Fruit fly (Drosophila melanogaster) whole organism, pupa: ENCODE measurements around the gene UQCR-Q.

Experiments
- CG10348 ChIP-seq: fragments of 200-800 bp; sonication (Bioruptor generic); IDR thresholded peaks from 2 replicates; pipeline ENCODE4 v1.3.6; 2022; ENCODE audit warnings: missing biosample characterization, missing genetic modification characterization
- CG12605 ChIP-seq: fragments of 200-800 bp; sonication (Bioruptor generic); IDR thresholded peaks from 2 replicates; pipeline ENCODE4 v1.3.6; 2022; ENCODE audit warnings: missing biosample characterization, missing genetic modification characterization
- CG13204 ChIP-seq: fragments of 200-800 bp; sonication (Bioruptor generic); optimal IDR thresholded peaks from 2 replicates; lab custom pipeline; 2018; ENCODE audit warnings: missing biosample characterization, mild to moderate bottlenecking, missing genetic modification characterization, moderate library complexity
- CG14655 ChIP-seq: fragments of 200-800 bp; sonication (Bioruptor generic); optimal IDR thresholded peaks from 3 replicates; lab custom pipeline; 2017; ENCODE audit warnings: mild to moderate bottlenecking, missing biosample characterization, missing genetic modification reagents, missing genetic modification characterization
- CG15710 ChIP-seq: fragments of 200-800 bp; sonication (Bioruptor generic); optimal IDR thresholded peaks from 2 replicates; lab custom pipeline; 2018; ENCODE audit warnings: missing biosample characterization, mild to moderate bottlenecking, missing genetic modification characterization, moderate library complexity
- CG17806 ChIP-seq: fragments of 200-800 bp; sonication (Bioruptor generic); optimal IDR thresholded peaks from 2 replicates; lab custom pipeline; 2018; ENCODE audit warnings: missing biosample characterization, mild to moderate bottlenecking, missing genetic modification characterization, moderate library complexity
- CG32121 ChIP-seq: fragments of 200-800 bp; sonication (Bioruptor generic); IDR thresholded peaks from 2 replicates; pipeline ENCODE4 v1.3.6; 2022; ENCODE audit warnings: missing biosample characterization, missing genetic modification characterization
- CG34367 ChIP-seq: fragments of 200-800 bp; sonication (Bioruptor generic); optimal IDR thresholded peaks from 2 replicates; lab custom pipeline; 2018; ENCODE audit warnings: missing biosample characterization, mild to moderate bottlenecking, missing genetic modification characterization
- CG4496 ChIP-seq: fragments of 200-800 bp; sonication (Bioruptor generic); IDR thresholded peaks from 3 replicates; pipeline ENCODE4 v1.3.6; 2022; ENCODE audit warnings: missing biosample characterization, missing genetic modification characterization
- CG8159 ChIP-seq: fragments of 200-800 bp; sonication (Bioruptor generic); optimal IDR thresholded peaks from 3 replicates; lab custom pipeline; 2018; ENCODE audit warnings: missing biosample characterization, mild to moderate bottlenecking, missing genetic modification characterization, moderate library complexity
- CG8301 ChIP-seq: fragments of 200-800 bp; sonication (Bioruptor generic); optimal IDR thresholded peaks from 2 replicates; lab custom pipeline; 2018; ENCODE audit warnings: missing biosample characterization, mild to moderate bottlenecking, missing genetic modification characterization
- CG9948 ChIP-seq: fragments of 200-800 bp; sonication (Bioruptor generic); optimal IDR thresholded peaks from 2 replicates; lab custom pipeline; 2018; ENCODE audit warnings: missing biosample characterization, mild to moderate bottlenecking, missing genetic modification characterization, moderate library complexity
- D1 ChIP-seq: fragments of 200-800 bp; sonication (Bioruptor generic); optimal IDR thresholded peaks from 2 replicates; lab custom pipeline; 2018; ENCODE audit warnings: missing biosample characterization, mild to moderate bottlenecking, missing genetic modification characterization, moderate library complexity
- EcR ChIP-seq: fragments of 200-800 bp; sonication (Bioruptor generic); optimal IDR thresholded peaks from 3 replicates; lab custom pipeline; 2019; ENCODE audit warnings: missing biosample characterization, missing genetic modification characterization, mild to moderate bottlenecking, moderate library complexity, missing genetic modification reagents
- Ets98B ChIP-seq: fragments of 200-800 bp; sonication (Bioruptor generic); IDR thresholded peaks from 2 replicates; pipeline ENCODE4 v1.3.6; 2022; ENCODE audit warnings: missing biosample characterization, missing genetic modification characterization
- Pif1A ChIP-seq: fragments of 200-800 bp; sonication (Bioruptor generic); optimal IDR thresholded peaks from 3 replicates; lab custom pipeline; 2016; ENCODE audit warnings: missing biosample characterization, missing genetic modification characterization
- Pif1B ChIP-seq: fragments of 200-800 bp; sonication (Bioruptor generic); optimal IDR thresholded peaks from 3 replicates; lab custom pipeline; 2016; ENCODE audit warnings: missing biosample characterization, missing genetic modification characterization
- Snoo ChIP-seq: fragments of 200-800 bp; sonication (Bioruptor generic); optimal IDR thresholded peaks from 3 replicates; lab custom pipeline; 2017; ENCODE audit warnings: missing biosample characterization, mild to moderate bottlenecking, missing genetic modification characterization, inconsistent platforms
- fd96Ca ChIP-seq: fragments of 200-800 bp; sonication (Bioruptor generic); IDR thresholded peaks from 3 replicates; pipeline ENCODE4 v1.3.6; 2022; ENCODE audit warnings: missing biosample characterization, missing genetic modification characterization
- gl ChIP-seq: fragments of 200-800 bp; sonication (Bioruptor generic); optimal IDR thresholded peaks from 2 replicates; lab custom pipeline; 2018; ENCODE audit warnings: missing biosample characterization, mild to moderate bottlenecking, missing genetic modification characterization
- rn ChIP-seq: fragments of 200-800 bp; sonication (Bioruptor generic); IDR thresholded peaks from 2 replicates; pipeline ENCODE4 v1.3.6; 2022; ENCODE audit warnings: missing biosample characterization, missing genetic modification characterization

Gene UQCR-Q

DNA sequence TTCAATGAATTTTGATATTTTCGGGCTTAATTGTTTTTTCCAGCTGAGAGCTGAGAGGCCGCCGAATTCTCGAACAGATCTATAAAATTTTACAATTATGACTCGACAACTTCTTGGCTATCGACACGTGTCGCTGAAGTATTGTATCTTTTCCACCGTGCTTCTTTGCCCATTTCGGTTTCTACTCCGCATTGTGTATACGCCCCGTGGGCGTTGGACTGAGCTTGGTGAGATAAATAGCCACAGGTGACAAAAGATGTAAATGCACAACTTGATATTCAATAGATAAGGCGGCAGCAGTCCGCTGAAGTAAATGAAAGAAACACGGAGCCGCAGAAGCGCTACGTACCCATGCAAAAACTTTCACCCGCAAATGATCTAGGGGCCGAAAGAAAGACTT lies 18.7 kb downstream of the UQCR-Q start:
- no peak for TF ChIP-seq Snoo (tag; lab: Kevin White, UChicago)
- no peak for TF ChIP-seq CG14655
- TF ChIP-seq CG4496: 0 out of 3 replicates have a peak, but pooled peaks have one; percentile 9

DNA sequence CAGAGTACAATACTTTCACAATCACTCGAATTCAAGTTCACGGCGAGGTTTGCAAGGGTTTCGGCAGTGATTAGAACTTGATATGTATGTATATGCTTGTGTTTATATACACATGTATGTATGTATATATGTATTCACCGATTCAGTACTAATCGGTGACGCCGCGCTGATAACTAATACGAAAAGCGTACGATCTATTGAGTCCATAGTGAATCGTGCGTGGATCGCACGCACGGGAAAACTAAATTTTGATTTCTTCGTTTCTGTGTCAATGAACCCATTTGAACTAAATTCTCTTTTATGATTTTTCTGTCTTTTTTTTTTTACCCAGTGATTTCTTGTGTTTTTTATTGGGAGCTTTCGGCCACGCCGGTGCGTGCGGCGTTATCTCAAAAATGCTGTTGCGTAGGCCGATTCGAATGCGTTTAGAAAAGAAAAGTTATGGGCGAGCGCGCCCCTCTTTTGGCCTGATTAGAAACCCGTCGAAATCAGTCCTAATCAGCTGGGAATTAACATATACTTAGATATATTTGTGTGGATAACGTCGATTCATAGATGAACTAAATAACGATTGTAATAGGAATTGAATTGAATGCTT lies 19.3 kb downstream of the UQCR-Q start:
- TF ChIP-seq CG13204 (GFP tag; lab: Kevin White, UChicago) (no peak), Snoo (tag; lab: Kevin White, UChicago) (no peak), CG32121 (GFP tag; lab: Robert Waterston, UW) (no peak), rn (GFP tag; lab: Robert Waterston, UW) (no peak), CG4496 (no peak), Pif1A (GFP tag; lab: Kevin White, UChicago) (no peak), CG8301 (tag; lab: Kevin White, UChicago) (no peak), EcR (GFP tag; lab: Kevin White, UChicago) (no peak), Pif1B (no peak), D1 (no peak), Ets98B (GFP tag; lab: Robert Waterston, UW) (no peak), CG9948 (tag; lab: Kevin White, UChicago) (no peak), CG15710 (tag; lab: Kevin White, UChicago) (no peak), CG10348 (GFP tag; lab: Robert Waterston, UW) (no peak), gl (tag; lab: Kevin White, UChicago) (no peak), fd96Ca (GFP tag; lab: Robert Waterston, UW) (no peak), CG14655 (no peak), CG17806 (tag; lab: Kevin White, UChicago) (no peak), CG34367 (tag; lab: Kevin White, UChicago) (no peak), CG8159 (no peak)

DNA sequence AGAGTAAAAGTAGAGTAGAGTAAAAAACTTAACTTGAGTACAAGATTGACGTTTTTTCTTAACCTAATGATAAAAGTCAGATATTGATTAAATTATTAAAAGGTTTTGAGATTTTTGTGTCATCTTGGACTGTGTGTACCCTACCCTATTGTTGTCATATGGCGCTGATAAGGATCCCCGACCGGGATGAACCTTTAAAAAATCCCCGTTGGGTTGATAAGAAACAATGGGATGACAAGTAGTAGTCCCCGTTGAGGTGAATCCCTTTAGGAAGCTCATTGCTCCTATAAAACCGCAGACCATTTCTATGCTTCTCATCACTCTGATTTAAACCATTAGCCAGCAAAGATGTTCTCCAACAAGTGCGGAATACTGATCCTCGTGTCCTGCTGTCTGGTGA lies 20.0 kb downstream of the UQCR-Q start, which contains the start of gene edin:
TSS of gene edin (plus strand) at position 340 of the 400 bp plus-strand sequence.
- TF ChIP-seq Pif1B (no peak), CG17806 (tag; lab: Kevin White, UChicago) (no peak), EcR (GFP tag; lab: Kevin White, UChicago) (no peak), rn (GFP tag; lab: Robert Waterston, UW) (no peak), CG14655 (no peak), CG32121 (GFP tag; lab: Robert Waterston, UW) (no peak), CG12605 (no peak), CG8301 (tag; lab: Kevin White, UChicago) (no peak), Snoo (tag; lab: Kevin White, UChicago) (no peak), CG13204 (GFP tag; lab: Kevin White, UChicago) (no peak), CG8159 (no peak), CG9948 (tag; lab: Kevin White, UChicago) (no peak)

DNA sequence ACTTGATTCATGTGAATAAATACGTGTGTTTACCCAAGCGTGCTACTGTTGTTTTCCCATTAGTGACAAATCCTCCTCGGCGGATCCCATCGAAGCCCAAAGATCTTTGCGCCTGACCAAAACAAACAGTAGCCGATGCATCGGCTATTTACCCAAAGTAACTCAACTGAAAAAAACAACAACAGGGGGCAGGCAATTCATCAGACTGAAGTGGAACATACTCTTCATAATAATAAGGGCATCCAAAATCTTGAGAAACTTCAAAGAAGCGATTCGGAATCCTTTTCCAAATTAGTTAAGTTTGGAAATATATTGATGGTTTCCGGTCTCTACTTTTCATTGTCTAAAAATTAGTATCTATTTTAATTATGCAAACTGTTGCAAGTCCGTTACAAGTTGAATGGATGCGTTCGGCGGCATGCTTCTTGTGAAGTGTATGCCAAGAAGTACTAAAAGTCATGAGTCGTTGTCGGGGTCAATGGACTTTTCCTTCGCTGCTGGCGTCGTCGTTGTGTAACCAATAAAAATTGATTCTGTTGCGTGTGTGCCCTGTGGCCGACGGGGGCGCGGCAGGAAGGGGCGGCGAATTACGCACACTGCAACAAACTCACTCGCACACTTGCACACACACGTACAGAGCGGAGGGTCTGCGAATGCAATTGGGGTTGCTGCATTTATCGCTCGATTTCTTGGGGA lies 20.9 kb downstream of the UQCR-Q start:
- peak; percentile 60 for TF ChIP-seq CG9948 (tag; lab: Kevin White, UChicago)
- no peak for TF ChIP-seq CG12605
- peak; percentile 21; the same call in 1 of the 2 replicates for TF ChIP-seq Ets98B (GFP tag; lab: Robert Waterston, UW)
- TF ChIP-seq CG17806 (tag; lab: Kevin White, UChicago): peak; percentile 64
- peak; percentile 45 for TF ChIP-seq CG8301 (tag; lab: Kevin White, UChicago)
- TF ChIP-seq Pif1A (GFP tag; lab: Kevin White, UChicago): peak; percentile 67
- TF ChIP-seq CG32121 (GFP tag; lab: Robert Waterston, UW): 0 out of 2 replicates have a peak, but pooled peaks have one; percentile 27
- TF ChIP-seq EcR (GFP tag; lab: Kevin White, UChicago): peak; percentile 98
- no peak for TF ChIP-seq D1
- peak; percentile 61; the same call in 2 of the 3 replicates for TF ChIP-seq CG4496
- TF ChIP-seq CG15710 (tag; lab: Kevin White, UChicago): peak; percentile 73
- TF ChIP-seq Pif1B: peak; percentile 40
- TF ChIP-seq rn (GFP tag; lab: Robert Waterston, UW): no peak
- TF ChIP-seq CG8159: peak; percentile 78
- TF ChIP-seq Snoo (tag; lab: Kevin White, UChicago): peak; percentile 68
- TF ChIP-seq CG10348 (GFP tag; lab: Robert Waterston, UW): no peak
- TF ChIP-seq CG13204 (GFP tag; lab: Kevin White, UChicago): peak; percentile 58
- peak; percentile 58 for TF ChIP-seq CG14655
- peak; percentile 51 for TF ChIP-seq CG34367 (tag; lab: Kevin White, UChicago)
- peak; percentile 13 for TF ChIP-seq gl (tag; lab: Kevin White, UChicago)
- TF ChIP-seq fd96Ca (GFP tag; lab: Robert Waterston, UW): 0 out of 3 replicates have a peak, but pooled peaks have one; percentile 5

DNA sequence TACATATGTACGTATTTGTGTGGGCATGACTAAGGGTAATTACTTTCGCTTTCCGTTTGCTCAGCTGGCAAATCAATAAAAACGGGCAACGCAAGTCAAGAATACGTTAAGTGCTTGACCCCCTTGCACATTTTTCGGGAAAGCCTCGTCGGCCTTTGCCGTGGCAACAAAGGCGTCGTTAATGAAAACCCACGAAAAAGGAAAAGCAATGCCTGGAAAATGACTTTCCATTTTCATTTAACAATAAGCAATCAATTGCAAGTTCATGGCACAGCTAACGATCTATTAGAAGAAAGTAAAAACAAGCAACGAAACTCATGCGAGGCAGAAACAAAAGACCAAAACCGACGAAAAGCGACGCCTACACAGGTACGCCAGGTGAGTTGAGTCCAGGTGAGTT lies 21.5 kb downstream of the UQCR-Q start:
- TF ChIP-seq Pif1A (GFP tag; lab: Kevin White, UChicago): no peak
- no peak for TF ChIP-seq Snoo (tag; lab: Kevin White, UChicago)
- TF ChIP-seq CG17806 (tag; lab: Kevin White, UChicago): no peak
- no peak for TF ChIP-seq fd96Ca (GFP tag; lab: Robert Waterston, UW)
- TF ChIP-seq CG9948 (tag; lab: Kevin White, UChicago): no peak
- TF ChIP-seq gl (tag; lab: Kevin White, UChicago): no peak
- no peak for TF ChIP-seq Pif1B
- no peak for TF ChIP-seq CG13204 (GFP tag; lab: Kevin White, UChicago)
- TF ChIP-seq Ets98B (GFP tag; lab: Robert Waterston, UW): no peak
- no peak for TF ChIP-seq CG34367 (tag; lab: Kevin White, UChicago)
- no peak for TF ChIP-seq CG8301 (tag; lab: Kevin White, UChicago)
- TF ChIP-seq CG12605: no peak
- TF ChIP-seq CG14655: no peak
- no peak for TF ChIP-seq CG10348 (GFP tag; lab: Robert Waterston, UW)
- no peak for TF ChIP-seq CG32121 (GFP tag; lab: Robert Waterston, UW)
- TF ChIP-seq CG8159: no peak
- TF ChIP-seq CG15710 (tag; lab: Kevin White, UChicago): no peak
- no peak for TF ChIP-seq EcR (GFP tag; lab: Kevin White, UChicago)
- TF ChIP-seq D1: no peak
